Fruit fly (Drosophila melanogaster) whole organism, embryonic: ENCODE measurements around the gene CG42784.
A peak's percentile ranks its signal among the peaks of the same experiment; 100 is the strongest.

Experiments used
- Ada2b ChIP-seq: fragments of 200-800 bp; sonication (Bioruptor generic); IDR thresholded peaks from 2 replicates; pipeline ENCODE4 v1.3.6; 2022; ENCODE audit warnings: missing biosample characterization, missing genetic modification characterization
- CG10462 ChIP-seq: fragments of 200-800 bp; sonication (Bioruptor generic); optimal IDR thresholded peaks from 2 replicates; lab custom pipeline; 2016; ENCODE audit warnings: missing biosample characterization, missing genetic modification characterization
- CG11695 ChIP-seq: fragments of 200-800 bp; sonication (Bioruptor generic); IDR thresholded peaks from 3 replicates; pipeline ENCODE4 v1.3.6; 2022; ENCODE audit warnings: missing biosample characterization, missing genetic modification characterization
- CG12155 ChIP-seq: fragments of 200-800 bp; sonication (Bioruptor generic); optimal IDR thresholded peaks from 3 replicates; lab custom pipeline; 2016; ENCODE audit warnings: missing biosample characterization, missing genetic modification characterization
- CG12659 ChIP-seq: fragments of 200-800 bp; sonication (Bioruptor generic); optimal IDR thresholded peaks from 3 replicates; lab custom pipeline; 2017; ENCODE audit warnings: mild to moderate bottlenecking, missing biosample characterization, missing genetic modification reagents, missing genetic modification characterization
- CG13123 ChIP-seq: fragments of 200-800 bp; sonication (Bioruptor generic); optimal IDR thresholded peaks from 2 replicates; lab custom pipeline; 2016; ENCODE audit warnings: missing biosample characterization, missing genetic modification characterization
- CG13296 ChIP-seq: fragments of 200-800 bp; sonication (Bioruptor generic); optimal IDR thresholded peaks from 3 replicates; lab custom pipeline; 2018; ENCODE audit warnings: missing biosample characterization, mild to moderate bottlenecking, missing genetic modification characterization
- CG14441 ChIP-seq: fragments of 200-800 bp; sonication (Bioruptor generic); IDR thresholded peaks from 2 replicates; pipeline ENCODE4 v1.3.6; 2022; ENCODE audit warnings: missing biosample characterization, missing genetic modification characterization
- CG14667 ChIP-seq: fragments of 200-800 bp; sonication (Bioruptor generic); IDR thresholded peaks from 2 replicates; pipeline ENCODE4 v1.3.6; 2022; ENCODE audit warnings: missing biosample characterization, missing genetic modification characterization
- CG15073 ChIP-seq: fragments of 200-800 bp; sonication (Bioruptor generic); optimal IDR thresholded peaks from 2 replicates; lab custom pipeline; 2016; ENCODE audit warnings: missing biosample characterization, missing genetic modification characterization
- CG15479 ChIP-seq: fragments of 200-800 bp; sonication (Bioruptor generic); optimal IDR thresholded peaks from 3 replicates; lab custom pipeline; 2019; ENCODE audit warnings: missing biosample characterization, mild to moderate bottlenecking, missing genetic modification characterization, moderate library complexity
- CG15696 ChIP-seq: fragments of 200-800 bp; sonication (Bioruptor generic); optimal IDR thresholded peaks from 2 replicates; lab custom pipeline; 2019; ENCODE audit warnings: missing biosample characterization, mild to moderate bottlenecking, missing genetic modification characterization, moderate library complexity
- CG17829 ChIP-seq: fragments of 200-800 bp; optimal IDR thresholded peaks from 2 replicates; lab custom pipeline; 2019; ENCODE audit warnings: missing biosample characterization, mild to moderate bottlenecking, missing genetic modification characterization, moderate library complexity
- CG2116 ChIP-seq: fragments of 200-800 bp; sonication (Bioruptor generic); optimal IDR thresholded peaks from 3 replicates; lab custom pipeline; 2018; ENCODE audit warnings: missing biosample characterization, mild to moderate bottlenecking, missing genetic modification characterization
- CG31224 ChIP-seq: fragments of 200-800 bp; sonication (Bioruptor generic); IDR thresholded peaks from 2 replicates; pipeline ENCODE4 v1.3.6; 2022; ENCODE audit warnings: missing biosample characterization, missing genetic modification characterization
- CG34422 ChIP-seq: fragments of 200-800 bp; sonication (Bioruptor generic); IDR thresholded peaks from 3 replicates; pipeline ENCODE4 v1.3.6; 2022; ENCODE audit warnings: missing biosample characterization, missing genetic modification characterization
- CG3726 ChIP-seq: fragments of 200-800 bp; sonication (Bioruptor generic); IDR thresholded peaks from 3 replicates; pipeline ENCODE4, ENCODE4 v1.3.6; 2022; ENCODE audit warnings: missing biosample characterization, missing genetic modification characterization
- CG3838 ChIP-seq: fragments of 200-800 bp; sonication (Bioruptor generic); optimal IDR thresholded peaks from 3 replicates; lab custom pipeline; 2016; ENCODE audit warnings: missing biosample characterization, missing genetic modification characterization
- CG4328 ChIP-seq: fragments of 200-800 bp; sonication (Bioruptor generic); optimal IDR thresholded peaks from 3 replicates; lab custom pipeline; 2017; ENCODE audit warnings: missing biosample characterization, missing genetic modification reagents, missing genetic modification characterization
- CG4424 ChIP-seq: fragments of 200-800 bp; sonication (Bioruptor generic); optimal IDR thresholded peaks from 3 replicates; lab custom pipeline; 2016; ENCODE audit warnings: missing biosample characterization, missing genetic modification characterization
- CG4707 ChIP-seq: fragments of 200-800 bp; sonication (Bioruptor generic); optimal IDR thresholded peaks from 2 replicates; lab custom pipeline; 2018; ENCODE audit warnings: missing biosample characterization, mild to moderate bottlenecking, missing genetic modification characterization, moderate library complexity
- CG6272 ChIP-seq: fragments of 200-800 bp; sonication (Bioruptor generic); IDR thresholded peaks from 2 replicates; pipeline ENCODE4 v1.3.6; 2022; ENCODE audit warnings: missing biosample characterization, missing genetic modification characterization
- CG6689 ChIP-seq: fragments of 200-800 bp; sonication (Bioruptor generic); IDR thresholded peaks from 2 replicates; pipeline ENCODE4 v1.3.6; 2022; ENCODE audit warnings: missing biosample characterization, missing genetic modification characterization
- CG6854 ChIP-seq: fragments of 200-800 bp; sonication (Bioruptor generic); optimal IDR thresholded peaks from 3 replicates; lab custom pipeline; 2017; ENCODE audit warnings: missing biosample characterization, mild to moderate bottlenecking, missing genetic modification characterization
- CG7357 ChIP-seq: fragments of 200-800 bp; sonication (Bioruptor generic); IDR thresholded peaks from 3 replicates; pipeline ENCODE4 v1.3.6; 2022; ENCODE audit warnings: missing biosample characterization, missing genetic modification characterization
- CG7963 ChIP-seq: fragments of 200-800 bp; sonication (Bioruptor generic); IDR thresholded peaks from 3 replicates; pipeline ENCODE4 v1.3.6; 2022; ENCODE audit warnings: missing biosample characterization, missing genetic modification characterization; ENCODE audit not compliant: partially characterized antibody
- Dek ChIP-seq: fragments of 200-800 bp; sonication (Bioruptor generic); optimal IDR thresholded peaks from 3 replicates; lab custom pipeline; 2019; ENCODE audit warnings: missing biosample characterization, mild to moderate bottlenecking, missing genetic modification characterization, moderate library complexity
- Meics ChIP-seq: fragments of 200-800 bp; sonication (Bioruptor generic); optimal IDR thresholded peaks from 2 replicates; lab custom pipeline; 2017; ENCODE audit warnings: missing biosample characterization, mild to moderate bottlenecking, missing genetic modification characterization
- Neu2 ChIP-seq: fragments of 200-800 bp; sonication (Bioruptor generic); optimal IDR thresholded peaks from 3 replicates; lab custom pipeline; 2016; ENCODE audit warnings: missing biosample characterization, missing genetic modification characterization, borderline replicate concordance
- Ravus ChIP-seq: fragments of 200-800 bp; sonication (Bioruptor generic); IDR thresholded peaks from 2 replicates; pipeline ENCODE4 v1.3.6; 2022; ENCODE audit warnings: missing biosample characterization, missing genetic modification characterization
- Rx ChIP-seq: fragments of 200-800 bp; sonication (Bioruptor generic); IDR thresholded peaks from 2 replicates; pipeline ENCODE4 v1.3.6; 2022; ENCODE audit warnings: missing biosample characterization, missing genetic modification characterization
- Sox100B ChIP-seq: fragments of 200-800 bp; sonication (Bioruptor generic); optimal IDR thresholded peaks from 3 replicates; lab custom pipeline; 2018; ENCODE audit warnings: missing biosample characterization, mild to moderate bottlenecking, missing genetic modification characterization
- TFAM ChIP-seq: fragments of 200-800 bp; sonication (Bioruptor generic); optimal IDR thresholded peaks from 2 replicates; lab custom pipeline; 2017; ENCODE audit warnings: missing biosample characterization, missing genetic modification characterization, inconsistent platforms
- aop ChIP-seq: fragments of 200-800 bp; sonication (Bioruptor generic); IDR thresholded peaks from 2 replicates; pipeline ENCODE4 v1.3.6; 2022; ENCODE audit warnings: missing biosample characterization, missing genetic modification characterization
- az2 ChIP-seq: fragments of 200-800 bp; sonication (Bioruptor generic); optimal IDR thresholded peaks from 3 replicates; lab custom pipeline; 2016; ENCODE audit warnings: missing biosample characterization, missing genetic modification characterization
- ci ChIP-seq: fragments of 200-800 bp; sonication (Bioruptor generic); IDR thresholded peaks from 3 replicates; pipeline ENCODE4 v1.3.6; 2022; ENCODE audit warnings: missing biosample characterization, missing genetic modification characterization
- crol ChIP-seq: fragments of 200-800 bp; sonication (Bioruptor generic); IDR thresholded peaks from 2 replicates; pipeline ENCODE4 v1.3.6; 2022; ENCODE audit warnings: missing biosample characterization, missing genetic modification characterization
- da ChIP-seq: fragments of 200-800 bp; sonication (Bioruptor generic); optimal IDR thresholded peaks from 2 replicates; lab custom pipeline; 2016; ENCODE audit warnings: missing biosample characterization, missing genetic modification characterization
- danr ChIP-seq: fragments of 200-800 bp; sonication (Bioruptor generic); IDR thresholded peaks from 2 replicates; pipeline ENCODE4 v1.3.6; 2022; ENCODE audit warnings: missing biosample characterization, missing genetic modification characterization
- disco-r ChIP-seq: fragments of 200-800 bp; sonication (Bioruptor generic); optimal IDR thresholded peaks from 2 replicates; lab custom pipeline; 2016; ENCODE audit warnings: missing biosample characterization, missing genetic modification characterization
- jumu ChIP-seq: fragments of 200-800 bp; sonication (Bioruptor generic); optimal IDR thresholded peaks from 3 replicates; lab custom pipeline; 2016; ENCODE audit warnings: missing biosample characterization, missing genetic modification characterization
- kah ChIP-seq: fragments of 200-800 bp; sonication (Bioruptor generic); optimal IDR thresholded peaks from 2 replicates; lab custom pipeline; 2018; ENCODE audit warnings: missing biosample characterization, mild to moderate bottlenecking, missing genetic modification characterization
- oc ChIP-seq: fragments of 200-800 bp; sonication (Bioruptor generic); optimal IDR thresholded peaks from 2 replicates; lab custom pipeline; 2018; ENCODE audit warnings: missing biosample characterization, mild to moderate bottlenecking, missing genetic modification characterization, moderate library complexity
- pita ChIP-seq: fragments of 200-800 bp; sonication (Bioruptor generic); optimal IDR thresholded peaks from 2 replicates; lab custom pipeline; 2017; ENCODE audit warnings: missing biosample characterization, mild to moderate bottlenecking, missing genetic modification characterization
- pzg ChIP-seq: fragments of 200-800 bp; sonication (Bioruptor generic); optimal IDR thresholded peaks from 3 replicates; lab custom pipeline; 2018; ENCODE audit warnings: missing biosample characterization, mild to moderate bottlenecking, missing genetic modification characterization, moderate library complexity
- sens ChIP-seq: fragments of 200-800 bp; sonication (Bioruptor generic); peaks from one replicate; lab custom pipeline; 2016; ENCODE audit warnings: missing biosample characterization, missing genetic modification characterization
- sima ChIP-seq: fragments of 200-800 bp; sonication (Bioruptor generic); optimal IDR thresholded peaks from 2 replicates; lab custom pipeline; 2016; ENCODE audit warnings: missing biosample characterization, missing genetic modification characterization
- stc ChIP-seq: fragments of 200-800 bp; sonication (Bioruptor generic); IDR thresholded peaks from 2 replicates; pipeline ENCODE4 v1.3.6; 2022; ENCODE audit warnings: missing biosample characterization, missing genetic modification characterization
- stwl ChIP-seq: fragments of 200-800 bp; sonication (Bioruptor generic); optimal IDR thresholded peaks from 3 replicates; lab custom pipeline; 2018; ENCODE audit warnings: missing biosample characterization, mild to moderate bottlenecking, missing genetic modification characterization, moderate library complexity
- sug ChIP-seq: fragments of 200-800 bp; optimal IDR thresholded peaks from 2 replicates; lab custom pipeline; 2019; ENCODE audit warnings: missing biosample characterization, mild to moderate bottlenecking, missing genetic modification characterization, moderate library complexity
- tin ChIP-seq: fragments of 200-800 bp; sonication (Bioruptor generic); optimal IDR thresholded peaks from 3 replicates; lab custom pipeline; 2016; ENCODE audit warnings: missing biosample characterization, missing genetic modification characterization
- unpg ChIP-seq: fragments of 200-800 bp; sonication (Bioruptor generic); optimal IDR thresholded peaks from 3 replicates; lab custom pipeline; 2018; ENCODE audit warnings: missing biosample characterization, mild to moderate bottlenecking, missing genetic modification characterization, moderate library complexity

Gene CG42784

DNA sequence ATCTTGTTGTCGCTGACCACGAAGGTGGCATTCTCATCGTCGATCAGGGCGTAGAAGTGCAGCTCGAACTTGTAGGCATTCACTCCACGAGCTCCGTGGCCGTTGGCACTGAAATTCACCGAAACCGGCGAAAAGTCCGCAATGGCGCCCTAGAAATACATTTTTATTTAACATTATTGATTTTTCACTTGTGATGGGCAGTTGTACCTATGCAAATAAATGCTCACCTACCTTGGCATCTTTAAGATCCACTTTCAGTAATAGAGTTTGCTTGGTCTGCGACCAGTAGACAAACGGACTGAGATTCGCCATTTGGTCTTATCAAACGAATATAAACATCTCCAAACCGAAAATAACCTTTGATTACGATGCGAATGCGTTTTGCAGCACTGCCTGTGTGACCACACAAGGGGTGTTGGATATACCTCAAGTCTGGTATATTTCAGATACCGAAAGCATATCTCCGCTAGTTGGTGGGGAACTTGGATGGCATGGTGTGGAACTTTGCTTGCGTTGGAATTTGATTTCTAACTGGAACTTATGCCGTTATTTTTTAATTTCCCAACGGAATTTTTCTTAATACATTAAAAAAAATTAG, 30.1 kb downstream of the CG42784 start, which contains the start of gene Hacd2 (continued):
- TF ChIP-seq CG10462 (GFP tag; lab: Kevin White, UChicago) = no peak
- TF ChIP-seq Neu2 (GFP tag; lab: Kevin White, UChicago) = no peak
- TF ChIP-seq CG12155 (GFP tag; lab: Kevin White, UChicago) = no peak
- 0 out of 2 replicates have a peak, but pooled peaks have one; percentile 16 for TF ChIP-seq CG6272 (GFP tag; lab: Robert Waterston, UW)
- TF ChIP-seq oc (tag; lab: Kevin White, UChicago) = no peak
- no peak for TF ChIP-seq CG6689
- TF ChIP-seq tin = peak; percentile 6
- TF ChIP-seq CG4424 (GFP tag; lab: Kevin White, UChicago) = no peak
- TF ChIP-seq unpg (GFP tag; lab: Kevin White, UChicago) = no peak
- peak; percentile 31 for TF ChIP-seq Dek
- no peak for TF ChIP-seq da (GFP tag; lab: Kevin White, UChicago)
- TF ChIP-seq CG15696 (tag; lab: Kevin White, UChicago) = no peak
- TF ChIP-seq CG13296 (GFP tag; lab: Kevin White, UChicago) = no peak
- TF ChIP-seq sima (GFP tag; lab: Kevin White, UChicago) = no peak
- TF ChIP-seq Meics (GFP tag; lab: Kevin White, UChicago) = no peak
- no peak for TF ChIP-seq danr (GFP tag; lab: Robert Waterston, UW)
- peak; percentile 88 for TF ChIP-seq sens
- no peak for TF ChIP-seq CG17829 (tag; lab: Kevin White, UChicago)
- peak; percentile 69 for TF ChIP-seq sug (tag; lab: Kevin White, UChicago)
- TF ChIP-seq ci (GFP tag; lab: Robert Waterston, UW) = peak; percentile 53
- TF ChIP-seq CG31224 (GFP tag; lab: Robert Waterston, UW) = no peak
- peak; percentile 50; the same call in 1 of the 3 replicates for TF ChIP-seq CG11695
- peak; percentile 89 for TF ChIP-seq pita (GFP tag; lab: Kevin White, UChicago)
- no peak for TF ChIP-seq CG14667 (GFP tag; lab: Robert Waterston, UW)
- no peak for TF ChIP-seq disco-r
- TF ChIP-seq CG15073 = no peak
- no peak for TF ChIP-seq Ada2b (GFP tag; lab: Robert Waterston, UW)
- no peak for TF ChIP-seq CG3726 (GFP tag; lab: Robert Waterston, UW)
- no peak for TF ChIP-seq TFAM (GFP tag; lab: Kevin White, UChicago)
- TF ChIP-seq stwl (tag; lab: Kevin White, UChicago) = peak; percentile 99
- no peak for TF ChIP-seq crol
- TF ChIP-seq CG15479 = no peak
- no peak for TF ChIP-seq aop (GFP tag; lab: Robert Waterston, UW)
- no peak for TF ChIP-seq CG7357 (GFP tag; lab: Robert Waterston, UW)
- TF ChIP-seq Sox100B = no peak
- no peak for TF ChIP-seq kah
- peak; percentile 95 for TF ChIP-seq pzg (GFP tag; lab: Kevin White, UChicago)
- TF ChIP-seq CG12659 (GFP tag; lab: Kevin White, UChicago) = peak; percentile 76
- peak; percentile 48 for TF ChIP-seq CG2116 (GFP tag; lab: Kevin White, UChicago)
- no peak for TF ChIP-seq CG3838 (GFP tag; lab: Kevin White, UChicago)
- TF ChIP-seq CG13123 (GFP tag; lab: Kevin White, UChicago) = peak; percentile 29
- TF ChIP-seq jumu (GFP tag; lab: Kevin White, UChicago) = peak; percentile 10
- no peak for TF ChIP-seq CG14441
- no peak for TF ChIP-seq stc
- no peak for TF ChIP-seq az2 (GFP tag; lab: Kevin White, UChicago)
- TF ChIP-seq CG7963 = no peak
- no peak for TF ChIP-seq CG6854 (GFP tag; lab: Kevin White, UChicago)
- no peak for TF ChIP-seq CG4707
- no peak for TF ChIP-seq CG4328
- TF ChIP-seq CG34422 = peak; percentile 51; the same call in 1 of the 3 replicates
- no peak for TF ChIP-seq Rx (GFP tag; lab: Robert Waterston, UW)
- TF ChIP-seq Ravus = no peak
